Worm (Caenorhabditis elegans) whole organism, L3 larva: ENCODE results near the gene hlh-26.

Experiments
- ama-1 ChIP-seq: fragments of 150-350 bp; optimal IDR thresholded peaks from 2 replicates; lab custom pipeline; 2018
- lin-15B ChIP-seq: fragments of 150-350 bp; optimal IDR thresholded peaks from 2 replicates; lab custom pipeline; 2014; ENCODE audit warnings: missing biosample characterization, missing genetic modification characterization
- nhr-76 ChIP-seq: fragments of 150-350 bp; sonication (generic microtip); optimal IDR thresholded peaks from 5 replicates; lab custom pipeline; 2014; ENCODE audit warnings: missing biosample characterization, missing genetic modification characterization
- snpc-4 ChIP-seq: fragments of 150-350 bp; optimal IDR thresholded peaks from 2 replicates; lab custom pipeline; 2014; ENCODE audit warnings: missing biosample characterization, missing genetic modification characterization
- unc-62 ChIP-seq: fragments of 150-350 bp; sonication (generic microtip); optimal IDR thresholded peaks from 4 replicates; lab custom pipeline; 2014; ENCODE audit warnings: missing biosample characterization, missing genetic modification reagents, missing genetic modification characterization
- ztf-4 ChIP-seq: fragments of 150-350 bp; optimal IDR thresholded peaks from 2 replicates; lab custom pipeline; 2014; ENCODE audit warnings: missing biosample characterization, missing genetic modification characterization

- TF ChIP-seq ama-1, result no peak
- no peak for TF ChIP-seq ztf-4 (tag; lab: Kevin White, UChicago)
- no peak for TF ChIP-seq snpc-4 (tag; lab: Kevin White, UChicago)
- TF ChIP-seq unc-62, result no peak
- no peak for TF ChIP-seq nhr-76 (tag; lab: Kevin White, UChicago)
- no peak for TF ChIP-seq lin-15B (tag; lab: Kevin White, UChicago)
Observed at ce11 chrII:5551517-5551916, 18.0 kb upstream of the hlh-26 start, which contains the start of gene C17C3.5.
